Fruit fly (Drosophila melanogaster) whole organism, embryonic: ENCODE data around the gene CG13884.
A peak's percentile ranks its signal among the peaks of the same experiment; 100 is the strongest.

ENCODE experiments used
- ATbp ChIP-seq: fragments of 200-800 bp; sonication (Bioruptor generic); optimal IDR thresholded peaks from 2 replicates; lab custom pipeline; 2017; ENCODE audit warnings: missing biosample characterization, mild to moderate bottlenecking, missing genetic modification characterization, missing genetic modification reagents
- CG12769 ChIP-seq: fragments of 200-800 bp; sonication (Bioruptor generic); optimal IDR thresholded peaks from 2 replicates; lab custom pipeline; 2019; ENCODE audit warnings: missing biosample characterization, mild to moderate bottlenecking, missing genetic modification characterization, moderate library complexity
- CG13624 ChIP-seq: fragments of 200-800 bp; sonication (Bioruptor generic); optimal IDR thresholded peaks from 2 replicates; lab custom pipeline; 2016; ENCODE audit warnings: missing biosample characterization, missing genetic modification characterization
- CG1603 ChIP-seq: fragments of 200-800 bp; sonication (Bioruptor generic); optimal IDR thresholded peaks from 2 replicates; lab custom pipeline; 2019; ENCODE audit warnings: missing biosample characterization, mild to moderate bottlenecking, missing genetic modification characterization, moderate library complexity
- CG16813 ChIP-seq: fragments of 200-800 bp; sonication (Bioruptor generic); IDR thresholded peaks from 3 replicates; pipeline ENCODE4 v1.3.6; 2022; ENCODE audit warnings: missing biosample characterization, missing genetic modification characterization; ENCODE audit not compliant: partially characterized antibody
- CG17912 ChIP-seq: fragments of 200-800 bp; sonication (Bioruptor generic); optimal IDR thresholded peaks from 2 replicates; lab custom pipeline; 2018; ENCODE audit warnings: missing biosample characterization, mild to moderate bottlenecking, missing genetic modification characterization
- CG18262 ChIP-seq: fragments of 200-800 bp; optimal IDR thresholded peaks from 3 replicates; lab custom pipeline; 2019; ENCODE audit warnings: missing biosample characterization, mild to moderate bottlenecking, missing genetic modification characterization, moderate library complexity
- CG18476 ChIP-seq: fragments of 200-800 bp; sonication (Bioruptor generic); optimal IDR thresholded peaks from 2 replicates; lab custom pipeline; 2016; ENCODE audit warnings: missing biosample characterization, mild to moderate bottlenecking, missing genetic modification characterization
- CG2202 ChIP-seq: fragments of 200-800 bp; sonication (Bioruptor generic); optimal IDR thresholded peaks from 2 replicates; lab custom pipeline; 2018; ENCODE audit warnings: missing biosample characterization, mild to moderate bottlenecking, missing genetic modification characterization
- CG3065 ChIP-seq: fragments of 200-800 bp; sonication (Bioruptor generic); optimal IDR thresholded peaks from 2 replicates; lab custom pipeline; 2016; ENCODE audit warnings: missing biosample characterization, missing genetic modification characterization
- CG33557 ChIP-seq: fragments of 200-800 bp; sonication (Bioruptor generic); optimal IDR thresholded peaks from 2 replicates; lab custom pipeline; 2019; ENCODE audit warnings: missing biosample characterization, mild to moderate bottlenecking, missing genetic modification characterization, moderate library complexity
- CG3407 ChIP-seq: fragments of 200-800 bp; sonication (Bioruptor generic); optimal IDR thresholded peaks from 2 replicates; lab custom pipeline; 2018; ENCODE audit warnings: missing biosample characterization, mild to moderate bottlenecking, missing genetic modification characterization
- CG34376 ChIP-seq: fragments of 200-800 bp; sonication (Bioruptor generic); optimal IDR thresholded peaks from 2 replicates; lab custom pipeline; 2018; ENCODE audit warnings: missing biosample characterization, mild to moderate bottlenecking, missing genetic modification characterization
- CG43689 ChIP-seq: fragments of 200-800 bp; sonication (Bioruptor generic); IDR thresholded peaks from 2 replicates; pipeline ENCODE4 v1.3.6; 2022; ENCODE audit warnings: missing biosample characterization, missing genetic modification characterization
- CG4730 ChIP-seq: fragments of 200-800 bp; sonication (Bioruptor generic); IDR thresholded peaks from 2 replicates; pipeline ENCODE4 v1.3.6; 2022; ENCODE audit warnings: missing biosample characterization, missing genetic modification characterization
- CG5953 ChIP-seq: fragments of 200-800 bp; sonication (Bioruptor generic); IDR thresholded peaks from 2 replicates; pipeline ENCODE4 v1.3.6; 2022; ENCODE audit warnings: missing biosample characterization, missing genetic modification characterization
- CG6765 ChIP-seq: fragments of 200-800 bp; sonication (Bioruptor generic); optimal IDR thresholded peaks from 3 replicates; lab custom pipeline; 2017; ENCODE audit warnings: missing biosample characterization, mild to moderate bottlenecking, missing genetic modification characterization
- CG7271 ChIP-seq: fragments of 200-800 bp; sonication (Bioruptor generic); optimal IDR thresholded peaks from 2 replicates; lab custom pipeline; 2018; ENCODE audit warnings: missing biosample characterization, mild to moderate bottlenecking, missing genetic modification characterization, moderate library complexity
- CG7928 ChIP-seq: fragments of 200-800 bp; sonication (Bioruptor generic); optimal IDR thresholded peaks from 2 replicates; lab custom pipeline; 2017; ENCODE audit warnings: missing biosample characterization, mild to moderate bottlenecking, missing genetic modification characterization
- CG7963 ChIP-seq: fragments of 200-800 bp; sonication (Bioruptor generic); IDR thresholded peaks from 3 replicates; pipeline ENCODE4 v1.3.6; 2022; ENCODE audit warnings: missing biosample characterization, missing genetic modification characterization; ENCODE audit not compliant: partially characterized antibody
- CG8388 ChIP-seq: fragments of 200-800 bp; sonication (Bioruptor generic); optimal IDR thresholded peaks from 2 replicates; lab custom pipeline; 2019; ENCODE audit warnings: missing biosample characterization, mild to moderate bottlenecking, missing genetic modification characterization, moderate library complexity
- CrebB ChIP-seq: fragments of 200-800 bp; sonication (Bioruptor generic); optimal IDR thresholded peaks from 3 replicates; lab custom pipeline; 2018; ENCODE audit warnings: missing biosample characterization, mild to moderate bottlenecking, missing genetic modification characterization
- HLH4C ChIP-seq: fragments of 200-800 bp; sonication (Bioruptor generic); IDR thresholded peaks from 3 replicates; pipeline ENCODE4 v1.3.6; 2022; ENCODE audit warnings: missing biosample characterization, missing genetic modification characterization; ENCODE audit not compliant: partially characterized antibody
- Lpt ChIP-seq: fragments of >200 bp; optimal IDR thresholded peaks from 2 replicates; lab custom pipeline; 2018; ENCODE audit warnings: missing biosample characterization, missing genetic modification characterization
- MTF-1 ChIP-seq: fragments of 200-800 bp; sonication (Bioruptor generic); optimal IDR thresholded peaks from 2 replicates; lab custom pipeline; 2018; ENCODE audit warnings: missing biosample characterization, mild to moderate bottlenecking, missing genetic modification characterization, borderline replicate concordance
- Med ChIP-seq: fragments of 200-800 bp; sonication (Bioruptor generic); peaks from one replicate; lab custom pipeline; 2016; ENCODE audit warnings: missing biosample characterization, missing genetic modification characterization, mild to moderate bottlenecking, inconsistent platforms, moderate library complexity
- Meics ChIP-seq: fragments of 200-800 bp; sonication (Bioruptor generic); optimal IDR thresholded peaks from 2 replicates; lab custom pipeline; 2017; ENCODE audit warnings: missing biosample characterization, mild to moderate bottlenecking, missing genetic modification characterization
- Mes4 ChIP-seq: fragments of 200-800 bp; sonication (Bioruptor generic); optimal IDR thresholded peaks from 2 replicates; lab custom pipeline; 2016; ENCODE audit warnings: missing biosample characterization, missing genetic modification characterization
- Poxn ChIP-seq: fragments of 200-800 bp; sonication (Bioruptor generic); IDR thresholded peaks from 2 replicates; pipeline ENCODE4 v1.3.6; 2022; ENCODE audit warnings: missing biosample characterization, missing genetic modification characterization
- Stat92E ChIP-seq, 3 experiments: fragments of >200 bp in 2 of 3; fragments of 200-800 bp in 1 of 3; sonication (Bioruptor generic) in 1 of 3; optimal IDR thresholded peaks; 2 replicates each; lab custom pipeline; 2017 to 2019; ENCODE audit warnings: missing biosample characterization in 3 of 3, missing genetic modification characterization in 3 of 3, mild to moderate bottlenecking in 1 of 3, moderate library complexity in 1 of 3
- Taf1 ChIP-seq: fragments of 200-800 bp; sonication (Bioruptor generic); IDR thresholded peaks from 2 replicates; pipeline ENCODE4 v1.3.6; 2022; ENCODE audit warnings: missing biosample characterization, missing genetic modification characterization
- Tbp ChIP-seq: fragments of >200 bp; optimal IDR thresholded peaks from 2 replicates; lab custom pipeline; 2018; ENCODE audit warnings: missing biosample characterization, missing genetic modification characterization
- Trl ChIP-seq, 3 experiments: fragments of >200 bp in 2 of 3; fragments of 200-800 bp in 1 of 3; sonication (Bioruptor generic) in 1 of 3; optimal IDR thresholded peaks; 2 replicates in 1 of 3; 3 replicates in 2 of 3; lab custom pipeline; 2016 to 2017; ENCODE audit warnings: missing biosample characterization in 1 of 3, missing genetic modification characterization in 1 of 3
- Xbp1 ChIP-seq: fragments of 200-800 bp; sonication (Bioruptor generic); optimal IDR thresholded peaks from 3 replicates; lab custom pipeline; 2016; ENCODE audit warnings: missing biosample characterization, mild to moderate bottlenecking, missing genetic modification characterization
- bigmax ChIP-seq: fragments of 200-800 bp; sonication (Bioruptor generic); optimal IDR thresholded peaks from 2 replicates; lab custom pipeline; 2018; ENCODE audit warnings: missing biosample characterization, mild to moderate bottlenecking, missing genetic modification characterization
- crc ChIP-seq: fragments of 200-800 bp; sonication (Bioruptor generic); optimal IDR thresholded peaks from 2 replicates; lab custom pipeline; 2016; ENCODE audit warnings: missing biosample characterization, missing genetic modification characterization
- crp ChIP-seq, 2 experiments: fragments of 200-800 bp; sonication (Bioruptor generic); optimal IDR thresholded peaks; 2 replicates in 1 of 2; 3 replicates in 1 of 2; lab custom pipeline; 2017; ENCODE audit warnings: missing biosample characterization in 2 of 2, missing genetic modification characterization in 2 of 2, mild to moderate bottlenecking in 1 of 2, moderate library complexity in 1 of 2
- ems ChIP-seq: fragments of 200-800 bp; sonication (Bioruptor generic); optimal IDR thresholded peaks from 3 replicates; lab custom pipeline; 2016; ENCODE audit warnings: missing biosample characterization, missing genetic modification characterization
- fd96Cb ChIP-seq: fragments of 200-800 bp; sonication (Bioruptor generic); optimal IDR thresholded peaks from 2 replicates; lab custom pipeline; 2018; ENCODE audit warnings: missing biosample characterization, mild to moderate bottlenecking, missing genetic modification characterization, moderate library complexity
- gcm2 ChIP-seq: fragments of 200-800 bp; sonication (Bioruptor generic); optimal IDR thresholded peaks from 2 replicates; lab custom pipeline; 2016; ENCODE audit warnings: missing biosample characterization, missing genetic modification characterization
- gsb ChIP-seq: fragments of 200-800 bp; sonication (Bioruptor generic); IDR thresholded peaks from 2 replicates; pipeline ENCODE4 v1.3.6; 2022; ENCODE audit warnings: missing biosample characterization, missing genetic modification characterization
- insv ChIP-seq, 2 experiments: fragments of 200-800 bp; sonication (Bioruptor generic); optimal IDR thresholded peaks; 3 replicates each; lab custom pipeline; 2016 to 2018; ENCODE audit warnings: missing biosample characterization in 2 of 2, missing genetic modification characterization in 2 of 2
- otp ChIP-seq: fragments of 200-800 bp; sonication (Bioruptor generic); IDR thresholded peaks from 3 replicates; pipeline ENCODE4, ENCODE4 v1.3.6; 2022; ENCODE audit warnings: missing biosample characterization, missing genetic modification characterization
- pfk ChIP-seq: fragments of 200-800 bp; sonication (Bioruptor generic); optimal IDR thresholded peaks from 2 replicates; lab custom pipeline; 2018; ENCODE audit warnings: missing biosample characterization, mild to moderate bottlenecking, missing genetic modification characterization, moderate library complexity
- phol ChIP-seq: fragments of 200-800 bp; sonication (Bioruptor generic); optimal IDR thresholded peaks from 3 replicates; lab custom pipeline; 2018; ENCODE audit warnings: missing biosample characterization, mild to moderate bottlenecking, missing genetic modification characterization, moderate library complexity
- pnt ChIP-seq: fragments of 200-800 bp; sonication (Bioruptor generic); optimal IDR thresholded peaks from 3 replicates; lab custom pipeline; 2016; ENCODE audit warnings: missing biosample characterization, missing genetic modification characterization
- sqz ChIP-seq: fragments of 200-800 bp; sonication (Bioruptor generic); optimal IDR thresholded peaks from 3 replicates; lab custom pipeline; 2018; ENCODE audit warnings: missing biosample characterization, mild to moderate bottlenecking, missing genetic modification characterization
- tap ChIP-seq: fragments of 200-800 bp; optimal IDR thresholded peaks from 3 replicates; lab custom pipeline; 2019; ENCODE audit warnings: missing biosample characterization, mild to moderate bottlenecking, missing genetic modification characterization, moderate library complexity
- toy ChIP-seq: fragments of 200-800 bp; sonication (Bioruptor generic); IDR thresholded peaks from 2 replicates; pipeline ENCODE4 v1.3.6; 2022; ENCODE audit warnings: missing biosample characterization, missing genetic modification characterization
- tup ChIP-seq: fragments of 200-800 bp; sonication (Bioruptor generic); optimal IDR thresholded peaks from 2 replicates; lab custom pipeline; 2016; ENCODE audit warnings: missing biosample characterization, mild to moderate bottlenecking, missing genetic modification characterization, moderate library complexity
- wor ChIP-seq: fragments of 200-800 bp; sonication (Bioruptor generic); IDR thresholded peaks from 2 replicates; pipeline ENCODE4 v1.3.6; 2022; ENCODE audit warnings: missing biosample characterization, missing genetic modification characterization

Gene CG13884

dm6 chr3L:349751-350150 lies 16.5 kb downstream of the CG13884 start (continued):
- TF ChIP-seq CG18262 (no peak), Xbp1 (GFP tag; lab: Kevin White, UChicago) (no peak), CG16813 (GFP tag; lab: Robert Waterston, UW) (no peak), pfk (GFP tag; lab: Kevin White, UChicago) (no peak), CG3407 (GFP tag; lab: Kevin White, UChicago) (no peak), wor (GFP tag; lab: Robert Waterston, UW) (no peak), CG34376 (GFP tag; lab: Kevin White, UChicago) (peak; percentile 72), CG3065 (GFP tag; lab: Kevin White, UChicago) (no peak), CG6765 (GFP tag; lab: Kevin White, UChicago) (no peak), crp (GFP tag; optimal IDR thresholded peaks at IDR 0.05; lab: Kevin White, UChicago) (no peak), ems (no peak), bigmax (no peak), CG7928 (GFP tag; lab: Kevin White, UChicago) (no peak), crc (GFP tag; lab: Kevin White, UChicago) (no peak), CG1603 (no peak), Taf1 (no peak), pnt (GFP tag; lab: Kevin White, UChicago) (no peak), CG8388 (GFP tag; lab: Kevin White, UChicago) (no peak), Trl (optimal IDR thresholded peaks at IDR 0.05; lab: Kevin White, UChicago) (no peak), Trl (GFP tag; optimal IDR thresholded peaks at IDR 0.05; lab: Kevin White, UChicago) (no peak), Tbp (GFP tag; lab: Kevin White, UChicago) (no peak), Poxn (GFP tag; lab: Robert Waterston, UW) (no peak), CG13624 (GFP tag; lab: Kevin White, UChicago) (no peak), HLH4C (GFP tag; lab: Robert Waterston, UW) (no peak), CG7271 (no peak), sqz (GFP tag; lab: Kevin White, UChicago) (no peak), MTF-1 (GFP tag; lab: Kevin White, UChicago) (no peak), tap (no peak), Stat92E (GFP tag; optimal IDR thresholded peaks at IDR 0.05; lab: Kevin White, UChicago) (no peak), insv (GFP tag; optimal IDR thresholded peaks at IDR 0.05; lab: Kevin White, UChicago) (no peak), gsb (GFP tag; lab: Robert Waterston, UW) (no peak), CrebB (no peak), CG7963 (GFP tag; lab: Robert Waterston, UW) (no peak), CG4730 (GFP tag; lab: Robert Waterston, UW) (no peak), otp (GFP tag; lab: Robert Waterston, UW) (no peak), CG43689 (GFP tag; lab: Robert Waterston, UW) (no peak), CG18476 (no peak), Lpt (GFP tag; lab: Kevin White, UChicago) (no peak), Med (GFP tag; lab: Kevin White, UChicago) (peak; percentile 55), gcm2 (GFP tag; lab: Kevin White, UChicago) (no peak), phol (tag; lab: Kevin White, UChicago) (no peak), CG2202 (no peak), CG12769 (tag; lab: Kevin White, UChicago) (peak; percentile 26), ATbp (GFP tag; lab: Kevin White, UChicago) (no peak), CG33557 (no peak), CG5953 (GFP tag; lab: Robert Waterston, UW) (no peak), CG17912 (no peak), toy (GFP tag; lab: Robert Waterston, UW) (no peak), fd96Cb (tag; lab: Kevin White, UChicago) (no peak), Meics (peak; percentile 1), Mes4 (GFP tag; lab: Kevin White, UChicago) (no peak), tup (GFP tag; lab: Kevin White, UChicago) (no peak)
